Worm (Caenorhabditis elegans) whole organism, L4 larva: ENCODE results near the gene Y37E11B.5.

Experiments used
- ceh-28 ChIP-seq: fragments of 150-350 bp; optimal IDR thresholded peaks from 2 replicates; lab custom pipeline; 2014; ENCODE audit warnings: missing biosample characterization, missing genetic modification reagents, missing genetic modification characterization
- ces-1 ChIP-seq: fragments of 150-350 bp; sonication (generic microtip); optimal IDR thresholded peaks from 4 replicates; lab custom pipeline; 2014; ENCODE audit warnings: missing biosample characterization, missing genetic modification reagents, missing genetic modification characterization
- mdl-1 ChIP-seq, 2 experiments: fragments of 150-350 bp in 1 of 2; sonication (generic microtip) in 1 of 2; optimal IDR thresholded peaks; 2 replicates each; lab custom pipeline; 2014 to 2017; ENCODE audit warnings: missing biosample characterization in 2 of 2, missing genetic modification characterization in 2 of 2
- nhr-28 ChIP-seq: fragments of 150-350 bp; optimal IDR thresholded peaks from 2 replicates; lab custom pipeline; 2014; ENCODE audit warnings: missing biosample characterization, missing genetic modification characterization

- TF ChIP-seq nhr-28 (tag; lab: Kevin White, UChicago) (no peak), ces-1 (no peak), ceh-28 (tag; lab: Kevin White, UChicago) (no peak), mdl-1 (tag; optimal IDR thresholded peaks at IDR 0.05; lab: Kevin White, UChicago) (no peak)
Observed at ce11 chrIV:3601846-3602245, 3.5 kb upstream of the Y37E11B.5 start.
